Fruit fly (Drosophila melanogaster): Measurements from ENCODE around the gene ICA69.

DNA sequence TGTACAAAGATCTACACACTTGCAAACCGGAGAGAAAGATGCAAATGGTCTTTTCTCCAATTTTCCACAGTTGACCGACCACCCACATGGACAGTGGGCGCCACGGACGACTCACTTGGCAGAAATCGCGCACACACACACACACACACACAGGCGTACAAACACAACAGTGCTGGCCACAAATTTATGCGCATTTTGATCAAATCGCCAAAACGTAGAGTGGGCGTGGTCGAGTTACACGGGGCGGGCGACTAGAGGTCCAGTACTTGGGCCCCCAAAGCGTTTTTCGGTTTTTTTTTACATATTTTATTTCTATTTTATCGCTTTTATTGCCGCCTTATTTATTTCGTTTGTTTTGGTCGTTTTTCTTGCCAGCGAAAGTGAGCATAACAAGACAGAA is 12.6 kb upstream of the ICA69 start:
- TF ChIP-seq dmrt11E (tag; optimal IDR thresholded peaks at IDR 0.05) (no peak), cg (GFP tag; optimal IDR thresholded peaks at IDR 0.05) (peak; percentile 22), CG10274 (GFP tag; optimal IDR thresholded peaks at IDR 0.05) (no peak)

All from whole organism, embryonic.